Worm (Caenorhabditis elegans): Measurements from ENCODE around the gene F52E4.5.

F52E4.5 gene

ce11 chrX:3045466-3045865 lies 41.7 kb downstream of the F52E4.5 start, which contains the start of gene cnnm-3:
cnnm-3 (minus strand) TSS chrX:3045847.
- TF ChIP-seq tbx-7 (tag; optimal IDR thresholded peaks at IDR 0.05) (no peak), pros-1 (tag; optimal IDR thresholded peaks at IDR 0.05) (no peak), tbx-2 (tag; optimal IDR thresholded peaks at IDR 0.05) (no peak), rnt-1 (tag; optimal IDR thresholded peaks at IDR 0.05) (no peak), pax-1 (tag; optimal IDR thresholded peaks at IDR 0.05) (no peak), pag-3 (tag; optimal IDR thresholded peaks at IDR 0.05; ENCODE audit: borderline replicate concordance) (no peak), zip-5 (tag; optimal IDR thresholded peaks at IDR 0.05) (no peak), fkh-10 (GFP tag; optimal IDR thresholded peaks at IDR 0.05) (no peak), C38D4.7 (GFP tag; optimal IDR thresholded peaks at IDR 0.05) (no peak)

ce11 chrX:3040609-3041008 lies 46.5 kb downstream of the F52E4.5 start:
- peak; percentile 85 for TF ChIP-seq ceh-31 (tag; optimal IDR thresholded peaks at IDR 0.05)
- TF ChIP-seq ama-1 (optimal IDR thresholded peaks at IDR 0.05) = no peak

- TF ChIP-seq pat-9 (tag; optimal IDR thresholded peaks at IDR 0.05) (no peak), unc-42 (tag; optimal IDR thresholded peaks at IDR 0.05) (peak; percentile 71)
Measured at ce11 chrX:3040021-3040420, 47.1 kb downstream of the F52E4.5 start.

- TF ChIP-seq lim-6 (tag; optimal IDR thresholded peaks at IDR 0.05) (peak; percentile 84), ceh-45 (GFP tag; IDR thresholded peaks at IDR 0.05) (peak; percentile 95), T23F11.4 (GFP tag; optimal IDR thresholded peaks at IDR 0.05) (peak; percentile 95), rnt-1 (tag; optimal IDR thresholded peaks at IDR 0.05) (peak; percentile 97), hlh-8 (tag; optimal IDR thresholded peaks at IDR 0.05) (peak; percentile 93), ceh-48 (tag; optimal IDR thresholded peaks at IDR 0.05) (peak; percentile 90), dmd-4 (tag; optimal IDR thresholded peaks at IDR 0.05; ENCODE audit: borderline replicate concordance) (peak; percentile 94), gmeb-2 (tag; optimal IDR thresholded peaks at IDR 0.05) (peak; percentile 96), pros-1 (tag; optimal IDR thresholded peaks at IDR 0.05) (no peak), ama-1 (optimal IDR thresholded peaks at IDR 0.05) (no peak), mec-3 (tag; optimal IDR thresholded peaks at IDR 0.05; ENCODE audit: borderline replicate concordance) (peak; percentile 82), pax-1 (tag; optimal IDR thresholded peaks at IDR 0.05) (peak; percentile 60), pat-9 (tag; optimal IDR thresholded peaks at IDR 0.05) (peak; percentile 92), pha-2 (tag; optimal IDR thresholded peaks at IDR 0.05) (peak; percentile 92), pha-4 (tag; optimal IDR thresholded peaks at IDR 0.05) (no peak), lin-11 (tag; optimal IDR thresholded peaks at IDR 0.05) (peak; percentile 89), dve-1 (tag; optimal IDR thresholded peaks at IDR 0.05) (peak; percentile 98), F13H6.1 (tag; optimal IDR thresholded peaks at IDR 0.05) (peak; percentile 92), ceh-14 (tag; optimal IDR thresholded peaks at IDR 0.05) (peak; percentile 96), syd-9 (tag; optimal IDR thresholded peaks at IDR 0.05) (peak; percentile 95), elt-2 (tag; optimal IDR thresholded peaks at IDR 0.05) (peak; percentile 95), unc-55 (GFP tag; optimal IDR thresholded peaks at IDR 0.05) (peak; percentile 24), ceh-6 (GFP tag; optimal IDR thresholded peaks at IDR 0.05) (peak; percentile 89), che-1 (tag; optimal IDR thresholded peaks at IDR 0.05) (peak; percentile 95), fax-1 (tag; optimal IDR thresholded peaks at IDR 0.05) (peak; percentile 91), eyg-1 (tag; optimal IDR thresholded peaks at IDR 0.05) (peak; percentile 77), ets-4 (tag; optimal IDR thresholded peaks at IDR 0.05) (peak; percentile 82), C08G9.2 (tag; optimal IDR thresholded peaks at IDR 0.05) (peak; percentile 91), unc-86 (tag; optimal IDR thresholded peaks at IDR 0.05) (peak; percentile 95), fkh-6 (tag; optimal IDR thresholded peaks at IDR 0.05) (peak; percentile 92), ahr-1 (tag; optimal IDR thresholded peaks at IDR 0.05) (peak; percentile 83), hlh-30 (tag; optimal IDR thresholded peaks at IDR 0.05; ENCODE audit: insufficient read depth) (peak; percentile 75), elt-4 (tag; optimal IDR thresholded peaks at IDR 0.05) (no peak), hlh-15 (tag; optimal IDR thresholded peaks at IDR 0.05) (peak; percentile 95), sox-4 (tag; optimal IDR thresholded peaks at IDR 0.05) (peak; percentile 93), ceh-18 (tag; optimal IDR thresholded peaks at IDR 0.05) (peak; percentile 90), ceh-34 (tag; optimal IDR thresholded peaks at IDR 0.05) (peak; percentile 94), K02D7.2 (tag; optimal IDR thresholded peaks at IDR 0.05) (peak; percentile 93), hlh-6 (tag; optimal IDR thresholded peaks at IDR 0.05) (peak; percentile 96)
Measured at ce11 chrX:3035972-3036379, 51.2 kb downstream of the F52E4.5 start.
